Worm (Caenorhabditis elegans): ENCODE data around the gene T20D4.19.
"Not testable (repeated sequence)": the region's sequence is repeated elsewhere in the genome, so short reads cannot be mapped to it uniquely, and the experiment has no call there.

DNA sequence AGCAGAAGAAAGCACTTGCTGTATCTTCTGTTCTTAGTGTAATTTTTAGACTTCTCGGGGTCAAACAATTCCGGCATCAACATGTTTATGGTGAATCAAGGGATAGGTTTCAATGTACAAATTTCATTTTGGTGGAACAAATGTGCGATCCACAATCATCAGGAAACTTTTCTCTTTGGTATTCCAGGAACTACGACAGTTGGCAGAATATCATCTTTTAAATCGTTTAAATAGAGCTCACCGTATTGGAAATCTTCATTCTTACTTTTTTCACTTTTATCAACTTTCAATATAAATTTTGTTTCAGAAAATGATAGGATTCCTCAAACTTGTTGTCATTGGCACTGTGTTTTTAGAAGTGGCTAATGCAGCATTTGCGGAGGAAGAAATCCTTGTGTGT lies 34.7 kb downstream of the T20D4.19 start, which contains the start of gene T20D4.12:
- not testable (repeated sequence) for TF ChIP-seq mdl-1 (tag; optimal IDR thresholded peaks at IDR 0.05); lin-14 (GFP tag; optimal IDR thresholded peaks at IDR 0.05); ces-1 (GFP tag; optimal IDR thresholded peaks at IDR 0.05); zag-1 (tag; optimal IDR thresholded peaks at IDR 0.05); blmp-1 (tag; optimal IDR thresholded peaks at IDR 0.05); lin-15B (tag; optimal IDR thresholded peaks at IDR 0.05); Y116A8C.19 (tag; optimal IDR thresholded peaks at IDR 0.05; ENCODE audit: borderline replicate concordance); skn-1 (tag; optimal IDR thresholded peaks at IDR 0.05); irx-1 (tag; optimal IDR thresholded peaks at IDR 0.05)
